Worm (Caenorhabditis elegans): ENCODE results near the gene col-141.

Gene col-141

DNA sequence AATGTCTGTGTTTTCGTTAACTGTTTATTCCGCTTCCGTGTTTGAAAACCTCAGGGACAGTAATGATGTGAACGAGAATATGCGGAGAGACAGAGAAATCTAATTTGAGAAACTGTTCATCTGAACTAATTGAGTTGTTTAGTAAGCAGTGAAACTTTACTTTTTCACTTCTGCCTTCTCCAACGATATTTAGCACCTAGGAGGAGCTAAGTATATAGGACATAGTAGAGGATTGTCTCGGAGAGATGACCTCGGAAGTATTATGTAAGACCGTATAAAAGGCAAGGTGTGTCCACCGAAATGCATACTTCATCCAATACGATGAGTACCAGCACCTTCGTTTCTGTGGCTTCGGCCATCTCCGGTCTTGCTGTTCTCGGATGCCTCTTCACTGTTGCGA lies at the start of gene col-141:
col-141 (plus strand) TSS at position 301 of the 400 bp plus-strand sequence.
- TF ChIP-seq C38D4.7 (GFP tag; optimal IDR thresholded peaks at IDR 0.05) (no peak), unc-42 (tag; optimal IDR thresholded peaks at IDR 0.05) (no peak), nhr-11 (tag; optimal IDR thresholded peaks at IDR 0.05) (no peak), ceh-31 (tag; optimal IDR thresholded peaks at IDR 0.05) (no peak), fax-1 (tag; optimal IDR thresholded peaks at IDR 0.05) (no peak), ref-2 (tag; optimal IDR thresholded peaks at IDR 0.05) (no peak), ahr-1 (tag; optimal IDR thresholded peaks at IDR 0.05) (no peak), mec-3 (tag; optimal IDR thresholded peaks at IDR 0.05; ENCODE audit: borderline replicate concordance) (no peak), gmeb-2 (tag; optimal IDR thresholded peaks at IDR 0.05) (no peak), pros-1 (tag; optimal IDR thresholded peaks at IDR 0.05) (no peak), fkh-10 (GFP tag; optimal IDR thresholded peaks at IDR 0.05) (no peak), ets-4 (tag; optimal IDR thresholded peaks at IDR 0.05) (no peak), ceh-2 (tag; optimal IDR thresholded peaks at IDR 0.05) (no peak), pha-2 (tag; optimal IDR thresholded peaks at IDR 0.05) (no peak)

- TF ChIP-seq unc-86 (tag; optimal IDR thresholded peaks at IDR 0.05) (no peak), ceh-6 (GFP tag; optimal IDR thresholded peaks at IDR 0.05) (no peak), ceh-24 (tag; optimal IDR thresholded peaks at IDR 0.05) (no peak), hlh-6 (tag; optimal IDR thresholded peaks at IDR 0.05) (no peak), fkh-10 (GFP tag; optimal IDR thresholded peaks at IDR 0.05) (no peak), nfya-1 (tag; optimal IDR thresholded peaks at IDR 0.05) (no peak), odd-2 (tag; optimal IDR thresholded peaks at IDR 0.05) (no peak), pqm-1 (tag; optimal IDR thresholded peaks at IDR 0.05) (no peak), pag-3 (tag; optimal IDR thresholded peaks at IDR 0.05; ENCODE audit: borderline replicate concordance) (no peak), sox-2 (GFP tag; IDR thresholded peaks at IDR 0.05) (no peak), pax-1 (tag; optimal IDR thresholded peaks at IDR 0.05) (no peak), syd-9 (tag; optimal IDR thresholded peaks at IDR 0.05) (no peak)
Measured at ce11 chrV:6780166-6780565, 49.3 kb upstream of the col-141 start, which contains the start of gene ZC404.15. Gene ZC404.15 (plus strand): TSS chrV:6780466.

DNA sequence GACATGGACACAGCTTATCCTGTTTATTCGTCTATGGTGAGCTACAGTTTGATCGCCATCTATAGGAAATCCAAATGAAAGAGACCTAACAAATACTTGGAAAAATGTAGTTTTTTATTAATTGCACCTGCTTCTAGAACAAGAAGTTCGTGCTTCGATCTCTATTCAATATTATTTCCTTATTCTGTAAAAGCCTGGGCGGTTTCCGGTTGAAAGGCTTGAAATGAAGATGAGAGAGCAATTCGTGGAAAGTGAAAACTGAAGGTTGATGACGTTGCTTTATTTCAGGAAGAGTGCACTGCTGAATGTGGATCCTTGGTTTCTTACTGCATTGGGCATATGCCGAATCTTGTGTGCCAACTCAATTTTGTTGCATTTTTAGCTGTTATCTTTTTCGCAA lies 48.8 kb upstream of the col-141 start:
- TF ChIP-seq mec-3 (tag; optimal IDR thresholded peaks at IDR 0.05; ENCODE audit: borderline replicate concordance): no peak
- TF ChIP-seq lin-11 (tag; optimal IDR thresholded peaks at IDR 0.05): no peak
- TF ChIP-seq pax-1 (tag; optimal IDR thresholded peaks at IDR 0.05): no peak
- TF ChIP-seq ttx-3 (tag; optimal IDR thresholded peaks at IDR 0.05): no peak
- TF ChIP-seq ztf-16 (tag; optimal IDR thresholded peaks at IDR 0.05): no peak
- TF ChIP-seq ceh-45 (GFP tag; IDR thresholded peaks at IDR 0.05): no peak
- TF ChIP-seq tbx-2 (tag; optimal IDR thresholded peaks at IDR 0.05): no peak
- TF ChIP-seq sdc-2 (tag; optimal IDR thresholded peaks at IDR 0.05): no peak
- TF ChIP-seq dve-1 (tag; optimal IDR thresholded peaks at IDR 0.05): no peak

DNA sequence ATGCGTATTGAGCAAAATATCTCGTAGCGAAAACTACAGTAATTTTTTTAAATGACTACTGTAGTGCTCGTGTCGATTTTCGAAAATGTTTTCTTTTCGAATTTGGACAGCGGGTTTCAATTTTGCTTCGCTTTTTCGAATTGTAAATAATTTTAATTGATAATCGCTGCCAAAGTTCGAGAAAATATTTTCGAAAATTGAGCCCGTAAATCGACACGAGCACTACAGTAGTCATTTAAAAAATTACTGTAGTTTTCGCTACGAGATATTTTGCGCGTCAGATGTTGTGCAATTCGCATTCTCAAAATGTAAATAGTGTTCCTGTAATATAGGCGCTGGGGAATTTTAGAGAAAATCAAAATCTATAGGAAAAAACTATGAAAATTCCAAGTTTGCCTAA lies 47.2 kb upstream of the col-141 start:
- TF ChIP-seq npax-4 (tag; optimal IDR thresholded peaks at IDR 0.05): no peak
- TF ChIP-seq fkh-10 (GFP tag; optimal IDR thresholded peaks at IDR 0.05): no peak
- no peak for TF ChIP-seq ceh-6 (GFP tag; optimal IDR thresholded peaks at IDR 0.05)
- no peak for TF ChIP-seq sox-2 (GFP tag; IDR thresholded peaks at IDR 0.05)
- TF ChIP-seq ttx-3 (tag; optimal IDR thresholded peaks at IDR 0.05): no peak
- no peak for TF ChIP-seq lim-6 (tag; optimal IDR thresholded peaks at IDR 0.05)
- no peak for TF ChIP-seq madf-2 (tag; optimal IDR thresholded peaks at IDR 0.05)
- no peak for TF ChIP-seq pha-2 (tag; optimal IDR thresholded peaks at IDR 0.05)
- TF ChIP-seq ama-1 (optimal IDR thresholded peaks at IDR 0.05): no peak
- TF ChIP-seq ceh-24 (tag; optimal IDR thresholded peaks at IDR 0.05): no peak
- no peak for TF ChIP-seq tbx-7 (tag; optimal IDR thresholded peaks at IDR 0.05)
- TF ChIP-seq ceh-45 (GFP tag; IDR thresholded peaks at IDR 0.05): no peak
- TF ChIP-seq hlh-8 (tag; optimal IDR thresholded peaks at IDR 0.05): no peak
- TF ChIP-seq ceh-2 (tag; optimal IDR thresholded peaks at IDR 0.05): no peak
- TF ChIP-seq lin-11 (tag; optimal IDR thresholded peaks at IDR 0.05): no peak
